Worm (Caenorhabditis elegans): Measurements from ENCODE around the gene C02B10.6.

DNA sequence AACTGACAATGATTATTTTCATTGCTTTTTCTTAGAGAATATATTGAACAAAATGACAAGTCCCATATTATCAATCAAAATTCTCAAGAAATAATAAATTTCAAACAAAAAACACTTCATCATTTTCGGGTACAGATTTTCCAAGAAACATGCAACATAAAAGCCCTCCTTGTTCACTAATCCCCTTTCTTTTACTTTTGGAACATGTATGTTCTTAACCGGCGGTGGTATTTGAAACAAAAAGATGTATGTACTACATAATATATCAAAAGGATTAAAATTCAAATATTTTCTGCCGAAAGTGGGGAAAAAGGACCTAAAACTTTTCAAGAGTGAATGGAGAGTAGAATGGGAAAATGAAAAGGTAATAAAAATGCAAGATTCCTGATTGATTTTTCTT, 16.4 kb upstream of the C02B10.6 start:
- TF ChIP-seq nhr-27 (tag; optimal IDR thresholded peaks at IDR 0.05) (no peak), sea-2 (GFP tag; IDR thresholded peaks at IDR 0.05) (no peak), C17E4.6 (GFP tag; IDR thresholded peaks at IDR 0.05) (no peak), ztf-26 (tag; optimal IDR thresholded peaks at IDR 0.05) (no peak), dpff-1 (tag; optimal IDR thresholded peaks at IDR 0.05) (no peak), him-1 (tag; optimal IDR thresholded peaks at IDR 0.05) (no peak), madf-10 (tag; optimal IDR thresholded peaks at IDR 0.05) (no peak)

All from whole organism, young adult.